Fruit fly (Drosophila melanogaster) ovary, adult (tissue): ENCODE results near the gene kz.

Source experiments
- CG17801 ChIP-seq: fragments of 200-800 bp; optimal IDR thresholded peaks from 2 replicates; lab custom pipeline; 2019; ENCODE audit warnings: missing biosample characterization, mild to moderate bottlenecking, missing genetic modification characterization, moderate library complexity; ENCODE audit not compliant: partially characterized antibody

The kz gene

DNA sequence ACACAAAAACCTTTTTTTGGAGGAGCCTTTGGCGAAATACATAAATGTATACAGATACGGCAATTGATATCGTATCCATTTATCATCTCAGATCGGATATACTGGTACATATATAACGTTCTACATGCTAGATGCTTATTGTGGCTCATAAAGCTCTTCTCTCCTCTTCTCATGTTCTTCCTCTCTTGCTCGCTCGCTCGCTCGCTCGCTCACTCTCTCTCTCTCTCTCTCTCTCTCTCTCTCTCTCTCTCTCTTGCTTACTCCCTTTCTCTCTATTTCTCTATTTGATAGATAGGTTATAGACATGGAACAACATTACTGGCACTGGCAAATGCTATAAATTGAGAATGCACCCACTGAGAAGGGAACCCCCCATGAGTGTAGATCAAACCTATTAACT is 13.2 kb upstream of the kz start:
- no peak for TF ChIP-seq CG17801

DNA sequence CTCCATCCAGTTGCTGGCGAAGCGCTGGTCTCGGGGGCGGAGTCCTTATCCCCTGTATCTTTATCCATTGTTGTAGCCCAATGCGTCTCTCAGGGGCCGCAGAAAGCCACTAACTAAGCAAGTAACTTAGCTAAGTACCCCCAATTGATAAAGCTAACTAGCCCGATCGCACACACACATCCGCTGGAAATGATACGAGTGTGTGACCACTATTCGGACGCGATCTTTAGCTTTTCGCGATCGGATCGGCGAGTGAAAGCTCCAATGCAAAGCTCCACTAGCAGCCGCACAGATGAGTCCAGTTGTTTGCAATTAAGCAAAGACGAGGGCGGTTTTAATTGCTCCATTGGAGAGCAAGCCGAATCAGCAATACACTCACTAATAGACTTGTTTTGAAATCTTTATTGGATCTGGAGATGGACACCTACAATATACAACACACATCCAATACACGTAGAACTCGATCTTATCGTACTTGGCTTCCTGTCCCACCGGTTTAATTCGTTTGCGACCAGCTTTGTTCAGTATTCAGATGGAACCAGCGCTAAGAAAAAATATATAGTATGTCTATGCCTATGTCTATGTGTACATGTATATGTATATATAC is 12.3 kb upstream of the kz start, which contains the start of gene CG3091:
CG3091 (minus strand) TSS at position 178 of the 607 bp plus-strand sequence.
- TF ChIP-seq CG17801, result peak; percentile 18

DNA sequence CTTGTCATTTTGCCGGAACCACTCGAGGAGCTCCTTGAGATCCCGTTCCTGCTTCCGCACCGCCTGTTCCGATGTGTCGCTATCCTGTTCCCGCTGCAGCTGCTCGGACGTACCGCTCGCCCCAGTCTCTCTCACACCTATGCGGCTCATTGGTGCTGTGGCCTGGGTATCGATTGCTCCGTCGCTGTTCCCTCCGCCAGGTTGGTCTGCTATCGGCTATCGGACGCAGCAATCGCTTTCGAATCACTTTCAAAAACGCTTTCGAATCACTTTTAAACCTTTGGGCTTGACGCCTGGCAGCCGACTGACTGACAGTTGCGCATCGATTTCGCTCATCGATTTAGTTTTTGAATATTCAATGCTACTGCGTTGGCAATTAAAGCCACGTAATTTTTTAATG is 9.9 kb upstream of the kz start, which contains the start of gene CG3191:
CG3191 (minus strand) TSS at position 306 of the 400 bp plus-strand sequence.
- no peak for TF ChIP-seq CG17801

DNA sequence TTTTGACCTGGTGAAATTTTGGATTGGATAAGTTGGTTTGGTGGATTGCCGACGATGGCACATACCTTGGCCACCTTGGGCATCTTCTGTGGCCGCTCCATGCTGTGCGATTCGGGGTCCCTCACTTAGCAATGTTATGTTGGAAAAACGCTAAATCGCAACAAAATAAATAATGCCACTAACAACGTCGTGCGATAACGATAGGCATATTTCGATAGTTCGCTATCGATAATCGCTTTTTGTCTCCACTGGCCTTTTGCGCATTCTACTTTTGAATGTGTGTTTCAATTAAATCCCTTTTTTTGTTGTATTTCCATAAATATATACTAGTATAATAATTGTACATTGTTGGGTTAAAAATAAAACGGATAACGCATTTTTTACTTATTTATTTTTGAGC is 7.9 kb upstream of the kz start, which contains the start of gene crn:
crn (minus strand) TSS at position 221 of the 400 bp plus-strand sequence.
- TF ChIP-seq CG17801, result no peak

DNA sequence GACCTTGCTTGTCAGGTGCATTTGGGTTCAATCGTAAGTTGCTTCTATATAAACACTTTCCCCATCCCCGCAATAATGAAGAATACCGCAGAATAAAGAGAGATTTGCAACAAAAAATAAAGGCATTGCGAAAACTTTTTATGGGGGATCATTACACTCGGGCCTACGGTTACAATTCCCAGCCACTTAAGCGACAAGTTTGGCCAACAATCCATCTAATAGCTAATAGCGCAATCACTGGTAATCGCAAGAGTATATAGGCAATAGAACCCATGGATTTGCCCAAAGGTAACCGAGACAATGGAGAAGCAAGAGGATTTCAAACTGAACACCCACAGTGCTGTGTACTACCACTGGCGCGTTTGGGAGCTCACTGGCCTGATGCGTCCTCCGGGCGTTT is 4.1 kb upstream of the kz start, which contains the start of gene Or2a:
Or2a (plus strand) TSS at position 301 of the 400 bp plus-strand sequence.
- no peak for TF ChIP-seq CG17801

DNA sequence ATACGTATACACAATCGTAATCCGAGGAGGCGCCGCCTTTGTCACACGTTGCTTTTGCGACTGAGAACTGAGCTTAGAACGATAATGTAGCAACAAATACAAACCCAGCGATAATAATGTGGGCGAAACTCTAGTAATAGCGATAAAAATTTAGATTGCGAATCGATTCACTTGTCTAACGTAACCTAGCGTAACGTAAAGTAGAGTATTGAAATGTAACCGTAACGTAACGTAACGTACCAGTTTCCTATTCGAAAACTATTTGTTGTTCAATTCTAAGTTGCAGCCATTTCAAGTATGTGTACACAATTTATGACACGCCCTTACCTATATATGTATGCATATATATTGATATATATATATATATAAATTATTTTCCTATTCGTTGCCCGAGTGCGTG is 2.9 kb upstream of the kz start:
- no peak for TF ChIP-seq CG17801

DNA sequence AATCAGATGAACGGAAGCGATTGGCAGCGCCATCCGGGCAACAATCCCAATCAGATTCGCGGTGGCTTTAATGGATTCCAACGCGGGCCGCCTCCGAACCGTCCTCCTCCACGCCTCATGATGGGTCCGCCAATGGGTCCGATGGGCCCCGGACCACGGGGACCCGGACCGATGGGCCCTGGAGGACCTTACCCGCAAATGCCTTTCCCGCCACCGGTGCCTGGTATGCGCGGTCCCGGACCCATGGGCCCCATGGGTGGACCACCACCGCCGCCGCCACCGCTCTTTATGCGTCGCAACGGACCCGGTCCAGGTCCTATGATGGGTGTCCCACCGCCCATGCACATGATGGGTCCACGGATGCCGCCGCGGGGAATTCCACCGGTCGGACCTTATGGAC is 1.1 kb upstream of the kz start:
- TF ChIP-seq CG17801, result no peak

DNA sequence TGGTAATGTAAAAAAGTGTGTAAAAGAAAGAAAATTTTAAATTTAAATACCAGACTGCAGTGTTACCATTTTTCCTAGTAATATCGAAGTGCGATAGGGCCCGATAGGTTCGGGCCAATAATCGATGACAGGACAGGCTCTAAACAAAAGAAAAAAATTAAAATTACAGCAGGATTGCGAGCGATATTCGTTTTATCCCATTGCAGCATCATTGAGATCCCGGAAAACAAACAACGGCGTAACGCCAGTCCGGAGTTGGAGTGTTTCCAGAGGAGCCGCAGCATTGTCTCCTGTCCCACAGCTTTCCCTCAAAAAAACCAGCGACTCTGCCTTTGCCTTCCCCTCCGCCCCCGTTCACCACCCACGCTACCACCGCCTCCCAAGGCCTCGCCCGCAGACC is 16.7 kb downstream of the kz start, which contains the start of gene pcx:
pcx (plus strand) TSS at position 159 of the 400 bp plus-strand sequence.
- no peak for TF ChIP-seq CG17801

DNA sequence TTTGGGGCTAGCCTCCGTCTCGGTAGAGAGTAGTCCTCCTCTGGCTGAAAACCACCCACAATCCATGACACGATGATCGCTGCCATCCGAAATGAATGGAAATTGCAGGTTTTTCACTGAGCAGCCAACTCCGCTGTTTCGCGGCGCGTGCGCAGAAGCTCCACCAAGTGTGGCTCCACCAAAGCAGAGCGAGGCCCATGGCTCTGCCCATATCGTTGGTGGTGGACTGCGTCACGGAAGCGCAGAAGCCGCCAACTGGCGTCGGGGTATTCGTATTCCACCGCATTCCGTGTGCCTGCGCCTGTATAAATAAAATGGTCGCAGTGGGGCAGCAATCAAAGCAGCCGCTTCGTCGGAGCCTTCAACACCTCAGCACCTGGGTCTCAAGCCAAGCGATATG is 18.4 kb downstream of the kz start, which contains the start of gene CG14052:
CG14052 (plus strand) TSS at position 301 of the 400 bp plus-strand sequence.
- no peak for TF ChIP-seq CG17801

DNA sequence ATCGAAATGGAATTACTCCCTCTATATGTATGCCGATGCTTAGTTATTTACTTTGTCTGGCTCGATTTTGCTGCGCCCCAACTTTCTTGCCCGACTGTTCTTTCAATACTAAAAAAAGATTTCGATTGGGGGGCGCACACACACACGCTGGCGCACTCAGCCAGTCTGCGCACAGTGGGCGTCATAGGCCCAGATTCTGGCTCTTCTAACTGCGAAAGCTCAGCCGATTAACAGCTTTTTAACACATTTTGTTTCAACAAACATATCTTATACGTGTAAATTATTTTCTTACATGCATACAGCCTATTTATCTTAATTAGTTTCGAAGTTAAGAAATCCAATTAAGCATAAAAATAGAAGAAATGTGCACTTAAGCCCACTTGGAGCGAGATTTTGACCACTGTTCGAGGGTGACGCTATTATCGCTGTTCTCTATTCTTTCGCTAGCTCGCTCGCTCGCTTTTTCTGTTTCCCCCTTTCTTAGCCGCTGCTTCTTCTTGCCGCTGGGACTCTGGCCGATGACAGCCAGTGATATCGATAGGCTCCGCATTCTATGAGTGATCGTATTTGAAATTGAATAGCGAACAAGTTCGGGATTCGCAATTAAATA is 19.5 kb downstream of the kz start, which contains the start of gene Vinc:
Vinc (minus strand) TSS at position 387 of the 610 bp plus-strand sequence.
- peak; percentile 97 for TF ChIP-seq CG17801

DNA sequence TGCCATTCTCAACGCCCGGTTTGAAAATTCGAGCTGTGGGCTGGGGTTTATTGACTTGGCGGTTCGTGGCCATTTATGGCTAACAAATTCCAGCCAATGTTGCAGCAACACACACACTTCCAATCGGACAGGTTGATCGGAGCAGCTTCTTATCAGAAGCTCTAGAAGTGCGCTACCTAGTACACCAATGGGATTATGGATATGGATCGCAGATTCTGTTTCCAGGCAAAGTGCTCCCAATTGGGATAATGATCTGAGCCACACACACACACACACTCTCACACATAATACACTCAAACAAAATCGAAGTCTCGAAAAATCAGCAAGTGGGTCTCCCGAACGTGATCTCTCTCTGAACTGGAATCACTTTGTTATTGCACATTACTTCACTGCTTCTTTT is 20.2 kb downstream of the kz start:
- no peak for TF ChIP-seq CG17801

DNA sequence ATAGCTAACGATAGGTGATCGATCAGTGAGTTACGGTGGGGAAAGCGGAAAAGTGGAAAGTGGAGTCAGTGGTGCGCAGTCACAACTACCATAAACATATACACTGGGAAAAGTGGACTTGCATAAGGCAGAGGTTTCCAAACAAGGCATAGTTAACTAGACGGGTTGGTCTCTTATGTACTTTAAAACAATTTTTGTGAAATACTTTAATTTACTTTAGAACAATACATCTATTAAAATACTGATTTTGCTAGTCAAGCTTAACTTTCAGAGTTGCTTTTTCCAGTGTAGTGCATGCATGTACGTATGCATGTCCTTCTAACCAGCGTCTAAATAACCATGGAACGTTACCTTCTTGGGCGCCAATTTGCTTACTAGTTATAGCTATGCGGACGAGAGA is 21.9 kb downstream of the kz start:
- TF ChIP-seq CG17801, result no peak

DNA sequence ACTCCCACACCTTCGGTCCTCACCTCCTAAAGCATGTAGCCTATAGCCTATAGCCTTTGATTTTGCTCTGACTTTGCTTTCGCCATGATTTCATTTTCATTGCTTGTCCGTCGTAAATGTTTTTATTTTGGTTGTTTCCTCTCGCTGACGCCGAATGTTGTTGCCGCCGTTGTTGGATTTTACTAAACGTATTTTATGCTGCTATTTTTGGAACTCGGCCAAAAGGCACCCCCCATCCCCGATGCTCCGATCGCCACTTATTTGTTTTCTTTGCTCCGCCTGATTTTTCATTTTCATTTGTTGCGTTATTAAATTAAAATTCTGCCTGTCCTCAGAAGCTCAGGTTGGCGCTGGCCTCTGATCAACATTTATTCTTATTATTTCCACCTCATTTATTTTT is 22.6 kb downstream of the kz start:
- no peak for TF ChIP-seq CG17801

DNA sequence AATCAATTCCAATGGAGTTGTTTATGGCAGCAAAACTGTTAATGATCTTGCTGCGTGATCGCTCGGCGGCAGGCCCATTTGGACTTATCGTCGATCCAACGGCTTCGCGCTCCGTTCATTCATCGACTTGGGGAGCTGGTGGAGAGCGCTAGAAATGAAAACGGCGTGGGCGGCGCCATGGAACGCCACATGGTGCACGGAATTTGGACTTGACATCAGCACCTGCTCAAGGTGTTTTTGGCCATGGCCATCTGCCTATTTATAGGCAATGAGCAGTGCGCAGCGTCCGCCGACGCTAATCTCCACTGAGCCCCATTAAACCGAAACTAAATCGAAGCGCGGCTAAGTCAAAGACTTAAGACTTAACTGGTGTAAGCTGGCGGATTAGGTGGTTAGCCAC is 23.4 kb downstream of the kz start:
- TF ChIP-seq CG17801, result no peak

DNA sequence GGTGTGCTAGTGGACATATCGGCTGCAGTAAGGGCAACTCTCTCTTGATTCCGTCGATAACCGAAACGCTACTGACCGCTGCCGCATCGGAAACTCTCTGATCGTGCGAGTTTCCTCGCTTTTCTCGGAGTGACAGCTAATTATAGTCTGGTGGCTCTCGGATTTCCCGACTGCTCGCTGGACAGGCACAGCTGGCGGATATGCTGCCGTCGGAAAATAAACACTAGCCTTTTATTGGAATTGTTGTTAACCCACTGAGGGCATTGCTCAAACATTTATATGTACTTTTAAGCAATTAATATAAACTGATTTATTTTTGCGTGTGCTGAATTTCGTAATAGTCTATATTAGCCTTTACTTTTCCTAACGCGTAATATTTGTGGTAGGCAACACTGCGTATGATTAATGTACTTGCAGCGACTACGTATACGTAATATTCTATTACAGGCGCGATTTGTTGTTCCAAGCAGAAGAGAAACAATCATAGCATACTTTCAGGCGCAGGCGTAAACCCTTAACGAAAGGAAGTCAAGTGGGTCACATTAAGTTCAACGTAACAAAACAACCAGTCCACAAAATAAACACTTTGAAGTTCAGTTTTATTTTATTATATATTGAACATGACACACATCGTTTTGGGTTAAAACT is 28.0 kb downstream of the kz start, which contains the start of gene SmydA-8:
SmydA-8 (minus strand) TSS at position 51 of the 648 bp plus-strand sequence.
- peak; percentile 32 for TF ChIP-seq CG17801

DNA sequence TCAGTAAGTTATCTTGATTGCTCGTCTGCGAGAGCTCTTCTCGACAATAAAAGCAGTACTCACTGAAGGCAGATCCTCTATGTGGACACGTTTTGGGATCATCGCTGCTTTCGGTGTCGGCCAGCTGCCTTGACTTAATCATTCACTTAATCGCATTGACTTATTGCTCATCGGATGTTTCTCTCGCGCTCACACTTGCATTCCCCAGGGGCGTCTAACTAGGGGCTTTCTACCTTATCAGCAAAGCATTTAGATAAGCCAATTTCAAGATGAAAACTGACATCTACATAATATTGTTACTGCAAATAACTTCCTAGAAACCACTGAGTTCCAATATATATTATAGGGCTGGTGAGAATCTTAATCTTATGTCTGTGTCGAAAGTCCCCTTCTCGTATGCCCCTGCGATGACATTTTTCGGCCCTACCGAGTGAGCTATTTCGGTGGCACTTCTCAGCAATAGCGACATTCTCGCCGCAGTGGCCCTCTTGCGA is 29.5 kb downstream of the kz start:
- TF ChIP-seq CG17801, result no peak

DNA sequence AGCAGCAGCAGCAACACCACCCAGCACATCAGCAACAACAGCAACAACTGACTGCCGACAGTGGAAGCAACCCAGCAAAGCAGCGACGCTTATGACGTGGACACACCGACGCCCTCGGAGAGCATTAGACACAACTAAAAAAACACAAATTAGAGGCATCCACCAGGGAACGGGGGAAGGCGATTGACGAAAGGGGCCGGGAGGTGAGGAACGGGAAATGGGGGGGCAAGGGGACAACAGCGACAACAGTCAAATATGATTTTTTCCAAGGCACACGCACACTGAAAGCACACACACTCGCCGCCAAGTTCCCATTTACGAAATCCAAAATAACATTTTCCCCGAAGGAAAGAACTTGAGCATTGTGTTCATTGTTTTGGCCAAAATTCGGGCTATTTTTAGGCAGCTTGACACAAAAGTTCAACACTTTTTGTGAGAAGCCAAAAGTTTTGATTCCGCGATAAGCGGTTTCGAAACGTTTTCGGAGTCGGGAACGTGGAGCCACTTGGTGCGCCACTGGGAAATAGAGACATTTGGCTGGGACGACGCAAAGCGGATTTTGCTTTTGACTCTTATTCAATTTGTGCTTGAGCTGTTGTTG is 33.1 kb downstream of the kz start:
- no peak for TF ChIP-seq CG17801
